Worm (Caenorhabditis elegans) whole organism, L4/young adult: Measurements from ENCODE around the gene R151.10.

Source experiments
- W03F9.2 ChIP-seq: fragments of 150-350 bp; optimal IDR thresholded peaks from 2 replicates; lab custom pipeline; 2014; ENCODE audit warnings: missing biosample characterization, missing genetic modification characterization
- dao-5 ChIP-seq: sonication (generic microtip); optimal IDR thresholded peaks from 2 replicates; lab custom pipeline; 2016; ENCODE audit warnings: missing genotype, missing genetic modification characterization, moderate library complexity, missing compliant biosample characterization
- him-1 ChIP-seq: sonication (generic microtip); optimal IDR thresholded peaks from 2 replicates; lab custom pipeline; 2016; ENCODE audit warnings: missing genotype, missing genetic modification reagents, missing genetic modification characterization, missing compliant biosample characterization

ce11 chrIII:7258931-7259330, 28.2 kb upstream of the R151.10 start, which contains the start of gene B0361.4:
- TF ChIP-seq dao-5 (tag; lab: Kevin White, UChicago) = no peak
- TF ChIP-seq W03F9.2 (tag; lab: Kevin White, UChicago) = no peak
- TF ChIP-seq him-1 = no peak
